Fruit fly (Drosophila melanogaster) whole organism, larva: ENCODE results near the gene Irp-1A.

ENCODE experiments used
- noc ChIP-seq: fragments of 200-800 bp; sonication (Bioruptor generic); optimal IDR thresholded peaks from 3 replicates; lab custom pipeline; 2019; ENCODE audit warnings: missing biosample characterization, mild to moderate bottlenecking, missing genetic modification characterization, moderate library complexity

Irp-1A gene

dm6 chr3R:22751111-22751510 is 26.7 kb upstream of the Irp-1A start:
- TF ChIP-seq noc = no peak

- TF ChIP-seq noc = peak; percentile 82
These were observed 26.2 kb upstream of the Irp-1A start, which contains the start of the genes rumi, CG7029 and Usp12-46 for dm6 chr3R:22750534-22750947. Gene rumi, minus strand, starts transcription at chr3R:22750597. Gene CG7029, plus strand, starts transcription at chr3R:22750901. Gene Usp12-46, plus strand, starts transcription at chr3R:22750901.

DNA sequence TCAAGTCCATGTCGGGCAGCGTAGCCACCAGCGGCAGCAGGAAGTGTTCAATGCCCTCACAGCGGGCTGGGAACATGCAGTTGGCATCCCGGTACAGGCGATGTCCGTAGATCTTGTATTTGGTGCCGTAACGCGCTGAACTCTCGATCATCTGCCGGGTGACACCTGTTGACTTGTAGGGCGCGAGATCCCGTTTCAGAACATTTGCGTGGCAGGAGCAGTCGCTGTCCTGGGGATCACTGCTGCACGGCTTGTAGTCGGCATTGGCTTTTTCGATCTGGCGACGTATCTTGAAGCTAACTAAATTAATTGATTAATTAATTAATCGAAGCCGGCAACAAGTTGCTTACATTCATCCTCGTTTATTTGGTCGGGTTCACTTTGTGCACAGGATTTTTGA is 25.7 kb upstream of the Irp-1A start:
- no peak for TF ChIP-seq noc

- no peak for TF ChIP-seq noc
These were observed 24.6 kb upstream of the Irp-1A start, which contains the start of gene CG31139 for dm6 chr3R:22748956-22749355. Gene CG31139, minus strand, starts transcription at chr3R:22749056.

DNA sequence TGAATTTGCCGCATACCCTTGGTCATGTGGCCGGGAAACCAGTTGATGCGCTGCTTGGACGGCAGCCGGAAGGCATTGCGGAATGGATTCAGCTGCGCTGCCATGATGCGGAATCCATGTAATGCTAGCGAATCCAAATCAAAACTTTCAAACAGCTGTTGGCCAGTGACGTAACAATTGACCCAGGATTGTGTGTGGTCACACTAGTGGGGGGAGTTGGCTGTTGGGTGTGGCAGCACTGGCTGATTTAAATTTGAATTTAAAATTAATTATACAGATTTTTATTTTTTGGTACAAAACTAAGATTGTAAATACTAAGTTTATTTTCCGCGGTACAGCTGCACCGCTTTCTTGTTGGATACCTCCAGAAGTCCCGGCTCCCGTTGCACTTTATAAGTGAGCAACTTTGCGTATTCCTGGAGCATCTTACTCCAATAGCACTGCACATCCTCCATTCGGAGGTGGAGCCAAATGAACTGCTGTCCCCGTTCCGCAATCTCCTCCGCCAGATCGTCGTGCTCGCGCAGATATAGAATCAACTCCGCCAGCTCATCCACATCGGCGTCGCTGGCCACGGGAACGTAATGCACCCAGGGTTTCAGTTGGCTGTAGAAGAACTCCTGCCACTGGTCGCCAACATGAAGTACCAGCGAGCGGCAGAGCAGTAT is 23.2 kb upstream of the Irp-1A start, which contains the start of gene CG17141:
Gene CG17141, minus strand, starts transcription at position 177 of the 668 bp plus-strand sequence.
- no peak for TF ChIP-seq noc

DNA sequence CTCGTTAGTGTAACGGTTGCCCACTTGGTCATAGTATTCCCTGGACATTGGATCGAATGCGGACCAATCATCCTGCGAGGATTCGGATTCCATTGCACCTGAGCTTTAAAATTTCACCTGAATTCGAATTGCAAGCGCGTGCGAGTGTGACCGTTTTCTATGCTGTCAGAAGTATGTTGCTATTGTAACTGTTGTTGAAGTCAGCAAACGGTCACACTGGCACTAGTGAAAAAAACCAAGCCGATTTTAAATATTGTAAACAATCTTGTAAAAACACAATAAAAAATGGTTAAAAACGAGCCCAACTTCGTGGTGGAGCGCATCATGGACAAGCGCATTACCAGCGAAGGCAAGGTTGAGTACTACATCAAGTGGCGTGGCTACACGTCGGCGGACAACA is 21.0 kb upstream of the Irp-1A start, which contains the start of the genes vret and HP1c:
Gene vret, minus strand, starts transcription at position 150 of the 400 bp plus-strand sequence.
Gene HP1c, plus strand, starts transcription at position 189 of the 400 bp plus-strand sequence.
- no peak for TF ChIP-seq noc

dm6 chr3R:22740930-22741329 is 16.5 kb upstream of the Irp-1A start, which contains the start of the genes Dcr-1 and CG6985:
Gene Dcr-1, minus strand, starts transcription at chr3R:22741091.
Gene CG6985, plus strand, starts transcription at chr3R:22741150.
- no peak for TF ChIP-seq noc

DNA sequence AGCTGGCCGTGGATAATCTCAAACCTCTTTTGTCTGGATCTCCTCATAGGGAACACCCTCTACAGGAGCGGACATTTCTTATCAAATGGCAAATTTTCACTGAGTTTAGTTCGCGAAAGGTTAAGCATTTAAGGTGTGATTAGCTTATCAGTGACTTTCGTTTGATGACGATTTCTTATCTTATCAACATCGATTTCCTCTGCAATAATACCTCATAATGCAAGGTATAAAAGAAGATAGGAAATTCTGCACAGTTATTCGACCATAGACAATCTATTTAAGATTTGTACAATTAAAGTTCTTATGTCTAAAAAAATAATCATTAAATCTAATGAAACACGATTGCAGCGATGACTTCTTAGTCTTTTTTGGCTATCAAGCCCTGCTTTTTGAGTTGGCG is 9.4 kb upstream of the Irp-1A start, which contains the start of gene Takl2:
Gene Takl2, minus strand, starts transcription at position 101 of the 400 bp plus-strand sequence.
- TF ChIP-seq noc = no peak

- TF ChIP-seq noc = no peak
These were observed 8.6 kb upstream of the Irp-1A start for dm6 chr3R:22732995-22733394.

DNA sequence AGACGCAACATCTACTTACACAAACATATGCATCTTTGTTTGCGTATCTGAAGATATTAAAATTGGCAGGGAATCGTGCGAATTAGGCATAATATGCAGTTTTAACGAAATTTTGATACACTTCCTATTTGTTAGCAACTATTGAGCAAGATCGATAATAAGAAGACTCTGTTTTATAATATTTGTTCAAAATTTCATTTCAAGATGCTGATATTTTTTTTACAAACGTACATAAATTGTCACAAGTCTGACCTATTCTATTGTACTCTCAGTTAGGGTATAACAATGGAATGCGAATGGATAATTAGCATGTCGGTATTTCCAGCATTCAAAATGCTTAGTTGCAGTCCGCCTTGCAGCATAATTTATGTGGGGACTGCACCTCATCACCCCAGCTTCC is 3.5 kb upstream of the Irp-1A start:
- no peak for TF ChIP-seq noc

dm6 chr3R:22727456-22727833 is 3.1 kb upstream of the Irp-1A start:
- TF ChIP-seq noc = no peak

DNA sequence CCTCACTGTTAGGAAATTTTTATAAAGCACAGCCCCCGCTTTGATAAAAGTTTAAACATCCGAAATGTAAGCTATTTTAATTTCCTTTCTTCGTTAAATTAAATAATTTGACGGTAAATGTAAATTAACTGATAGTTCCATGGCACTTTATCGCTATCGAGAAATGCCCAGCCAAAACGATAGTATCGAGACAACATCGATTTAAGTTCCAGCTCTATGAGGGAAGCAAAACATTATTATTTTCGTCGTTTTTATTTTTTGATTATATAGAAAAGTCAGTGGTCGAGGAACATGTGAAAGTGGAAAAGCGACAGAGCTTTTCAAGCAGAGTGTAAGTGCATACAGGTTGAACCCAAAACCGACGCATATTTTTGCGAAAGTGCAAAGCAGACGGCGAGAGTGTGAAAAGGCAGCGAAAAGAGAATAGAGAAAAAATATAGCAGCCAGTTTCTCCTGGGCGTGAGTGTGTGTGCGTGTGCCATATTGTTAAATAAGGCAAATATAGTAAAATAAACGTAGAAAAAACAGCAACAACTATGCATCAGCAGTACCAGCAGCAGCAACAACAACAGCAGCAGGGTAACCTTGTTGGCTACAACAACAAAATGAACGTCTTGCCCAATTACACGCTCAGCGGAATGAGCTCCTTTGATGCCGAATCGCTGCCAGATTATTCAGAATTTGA is 2.5 kb upstream of the Irp-1A start, which contains the start of gene CG45049:
Gene CG45049, plus strand, starts transcription at position 197 of the 685 bp plus-strand sequence.
- TF ChIP-seq noc = no peak

DNA sequence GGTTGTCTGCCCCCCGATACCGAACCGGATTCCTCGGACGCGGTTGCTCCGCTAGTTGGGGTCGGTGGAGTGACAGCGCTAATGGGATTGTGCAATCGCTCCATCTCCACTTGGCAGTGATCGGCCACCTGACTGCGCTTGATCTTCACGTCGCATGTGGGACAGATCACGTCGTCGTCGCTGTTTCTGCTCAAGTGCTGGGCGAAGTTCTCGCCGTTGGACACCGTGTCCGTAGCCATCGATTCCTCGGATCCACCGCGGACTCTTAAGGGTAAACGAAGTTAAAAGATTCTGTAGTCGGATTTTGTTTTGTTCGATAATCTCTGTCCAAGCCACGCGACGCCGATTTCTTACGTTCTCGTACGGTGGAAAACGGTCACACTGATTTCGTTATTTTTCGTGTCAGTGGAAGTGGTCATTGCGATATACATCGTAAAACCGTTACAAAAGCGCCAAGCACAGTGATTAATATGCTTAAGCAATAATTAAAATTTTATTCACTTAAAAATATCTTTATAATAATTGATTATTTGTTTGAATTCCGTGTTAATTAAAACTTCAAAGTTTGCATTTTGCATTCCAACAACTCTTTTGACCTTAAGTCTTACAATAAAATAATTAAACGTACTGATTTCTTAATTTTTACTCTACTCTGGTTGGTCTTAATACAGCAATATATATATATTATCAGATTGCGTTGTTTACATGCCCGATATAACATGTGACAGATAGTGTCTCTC is 1.8 kb upstream of the Irp-1A start, which contains the start of gene RNF220:
Gene RNF220, minus strand, starts transcription at position 384 of the 740 bp plus-strand sequence.
- no peak for TF ChIP-seq noc

DNA sequence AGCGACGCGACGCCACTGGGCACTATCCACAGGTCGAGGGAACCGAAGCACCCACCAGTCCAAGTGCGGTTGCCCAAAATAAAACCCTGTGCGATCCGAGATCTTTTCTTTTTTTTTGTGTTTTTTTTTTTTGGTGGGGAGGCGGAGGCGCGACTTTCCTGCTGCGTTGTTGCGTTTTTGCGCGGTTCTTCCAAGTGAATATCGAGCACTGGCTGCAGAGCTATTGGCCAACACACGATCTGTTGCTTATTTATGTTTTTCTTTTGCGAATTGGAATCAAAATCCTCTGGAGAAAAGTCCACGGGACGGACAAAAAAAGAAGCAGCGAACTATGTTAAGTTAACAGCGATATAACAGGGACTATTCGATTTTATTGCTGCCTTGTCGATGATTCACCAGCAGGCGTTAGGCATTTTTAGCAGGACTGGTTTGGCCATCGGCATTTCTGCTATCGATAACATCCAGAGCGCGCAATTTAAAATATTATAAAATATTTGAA is 3.5 kb downstream of the Irp-1A start, which contains the start of gene wge:
Gene wge, minus strand, starts transcription at position 343 of the 499 bp plus-strand sequence.
- TF ChIP-seq noc = no peak

dm6 chr3R:22719607-22719949 is 4.8 kb downstream of the Irp-1A start:
- no peak for TF ChIP-seq noc

DNA sequence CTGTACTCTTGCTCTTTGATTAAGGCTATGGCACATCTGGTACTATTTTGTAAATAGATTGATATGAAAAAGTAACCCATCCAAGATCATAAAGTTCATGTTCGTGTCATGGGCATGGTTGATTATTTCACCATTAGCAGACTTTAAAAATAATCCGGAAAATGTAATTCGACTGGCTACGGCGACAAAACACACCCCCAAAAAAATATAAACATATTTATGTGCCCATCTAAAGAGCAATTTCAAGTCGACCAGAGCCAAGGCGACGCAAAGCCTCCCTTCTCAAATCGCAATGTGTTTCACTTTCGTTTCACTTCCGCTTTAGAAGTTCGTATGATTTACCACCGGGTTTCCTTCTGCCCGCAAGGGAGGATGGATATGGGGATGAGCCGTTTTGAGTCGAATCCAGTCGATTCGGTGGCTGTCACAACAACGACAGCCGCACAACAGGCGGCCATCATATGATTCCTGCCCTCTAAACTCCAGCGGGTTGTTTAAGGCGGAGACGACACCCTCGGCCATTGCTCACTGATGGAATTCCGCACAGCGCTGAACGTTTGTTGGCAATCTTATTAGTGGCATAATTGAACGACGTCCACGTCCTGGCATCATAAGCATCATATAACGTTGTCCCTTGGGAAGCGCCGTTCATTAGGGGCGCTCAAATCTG is 5.3 kb downstream of the Irp-1A start:
- TF ChIP-seq noc = no peak
